Worm (Caenorhabditis elegans) whole organism, L3 larva: ENCODE data around the gene ZC250.4.

Source experiments
- ceh-16 ChIP-seq: sonication (generic microtip); optimal IDR thresholded peaks from 2 replicates; lab custom pipeline; 2017; ENCODE audit warnings: missing biosample characterization, missing genetic modification characterization
- mml-1 ChIP-seq: fragments of 150-350 bp; sonication (generic microtip); optimal IDR thresholded peaks from 3 replicates; lab custom pipeline; 2014; ENCODE audit warnings: missing biosample characterization, missing genetic modification characterization
- nhr-23 ChIP-seq: fragments of 150-350 bp; optimal IDR thresholded peaks from 2 replicates; lab custom pipeline; 2014; ENCODE audit warnings: missing biosample characterization, missing genetic modification reagents, missing genetic modification characterization
- nhr-76 ChIP-seq: fragments of 150-350 bp; sonication (generic microtip); optimal IDR thresholded peaks from 5 replicates; lab custom pipeline; 2014; ENCODE audit warnings: missing biosample characterization, missing genetic modification characterization

ce11 chrV:5826592-5826991 is 13.7 kb upstream of the ZC250.4 start, which contains the start of gene let-418:
- no peak for TF ChIP-seq nhr-76 (tag; lab: Kevin White, UChicago)
- no peak for TF ChIP-seq mml-1 (tag; lab: Kevin White, UChicago)
- TF ChIP-seq nhr-23 (tag; lab: Kevin White, UChicago): no peak
- TF ChIP-seq ceh-16 (tag; lab: Kevin White, UChicago): no peak
